Worm (Caenorhabditis elegans) whole organism, L4 larva: ENCODE measurements around the gene R07B7.12.

Source experiments
- F26F4.8 ChIP-seq: fragments of 200-800 bp; sonication (Bioruptor generic); conservative IDR thresholded peaks from 2 replicates; pipeline ENCODE4 v1.3.6; 2022; ENCODE audit warnings: missing genetic modification characterization, missing compliant biosample characterization
- F49E8.2 ChIP-seq: sonication (generic microtip); optimal IDR thresholded peaks from 2 replicates; lab custom pipeline; 2016; ENCODE audit warnings: missing compliant biosample characterization, mild to moderate bottlenecking, missing genetic modification characterization, borderline replicate concordance
- ZK546.5 ChIP-seq, 2 experiments: sonication (generic microtip); optimal IDR thresholded peaks; 2 replicates each; lab custom pipeline; 2017; ENCODE audit warnings: missing biosample characterization in 2 of 2, missing genetic modification characterization in 2 of 2
- aha-1 ChIP-seq: fragments of 150-350 bp; peaks from one replicate; lab custom pipeline; 2014; ENCODE audit warnings: missing biosample characterization, missing genetic modification characterization
- aly-2 ChIP-seq: sonication (generic microtip); optimal IDR thresholded peaks from 2 replicates; lab custom pipeline; 2018; ENCODE audit warnings: missing biosample characterization, missing genetic modification characterization
- ceh-44 ChIP-seq: fragments of 200-800 bp; sonication (Bioruptor generic); IDR thresholded peaks from 2 replicates; pipeline ENCODE4 v1.3.6; 2022; ENCODE audit warnings: missing genetic modification reagents, missing genetic modification characterization, missing compliant biosample characterization
- dmd-6 ChIP-seq: fragments of 200-800 bp; sonication (Bioruptor generic); IDR thresholded peaks from 2 replicates; pipeline ENCODE4 v1.3.6; 2022; ENCODE audit warnings: missing genetic modification reagents, missing genetic modification characterization, missing compliant biosample characterization
- fos-1 ChIP-seq: fragments of 150-350 bp; optimal IDR thresholded peaks from 2 replicates; lab custom pipeline; 2014; ENCODE audit warnings: missing biosample characterization, missing genetic modification characterization
- nhr-11 ChIP-seq: fragments of 150-350 bp; optimal IDR thresholded peaks from 2 replicates; lab custom pipeline; 2014; ENCODE audit warnings: missing biosample characterization, missing genetic modification characterization
- saeg-2 ChIP-seq: fragments of 200-800 bp; sonication (Bioruptor generic); IDR thresholded peaks from 2 replicates; pipeline ENCODE4 v1.3.6; 2022; ENCODE audit warnings: missing genetic modification reagents, missing genetic modification characterization, missing compliant biosample characterization
- ztf-11 ChIP-seq: fragments of 150-350 bp; optimal IDR thresholded peaks from 2 replicates; lab custom pipeline; 2014; ENCODE audit warnings: missing biosample characterization, missing genetic modification characterization

- TF ChIP-seq aha-1 (tag; lab: Kevin White, UChicago): no peak
- TF ChIP-seq fos-1 (tag; lab: Kevin White, UChicago): no peak
- TF ChIP-seq F49E8.2: no peak
- TF ChIP-seq dmd-6: no peak
- TF ChIP-seq ztf-11 (tag; lab: Kevin White, UChicago): no peak
- no peak for TF ChIP-seq nhr-11 (tag; lab: Kevin White, UChicago)
- no peak for TF ChIP-seq ceh-44 (GFP tag; lab: Robert Waterston, UW)
- TF ChIP-seq F26F4.8 (GFP tag; lab: Robert Waterston, UW): no peak
- no peak for TF ChIP-seq saeg-2 (GFP tag; lab: Robert Waterston, UW)
- no peak for TF ChIP-seq aly-2 (tag; lab: Kevin White, UChicago)
- no peak for TF ChIP-seq ZK546.5 (tag; optimal IDR thresholded peaks at IDR 0.05; lab: Kevin White, UChicago)
Observed at ce11 chrV:12059719-12060118, 29.2 kb upstream of the R07B7.12 start, which contains the start of gene R07B7.2.
